Fruit fly (Drosophila melanogaster): Measurements from ENCODE around the gene CG31835.

Gene CG31835

DNA sequence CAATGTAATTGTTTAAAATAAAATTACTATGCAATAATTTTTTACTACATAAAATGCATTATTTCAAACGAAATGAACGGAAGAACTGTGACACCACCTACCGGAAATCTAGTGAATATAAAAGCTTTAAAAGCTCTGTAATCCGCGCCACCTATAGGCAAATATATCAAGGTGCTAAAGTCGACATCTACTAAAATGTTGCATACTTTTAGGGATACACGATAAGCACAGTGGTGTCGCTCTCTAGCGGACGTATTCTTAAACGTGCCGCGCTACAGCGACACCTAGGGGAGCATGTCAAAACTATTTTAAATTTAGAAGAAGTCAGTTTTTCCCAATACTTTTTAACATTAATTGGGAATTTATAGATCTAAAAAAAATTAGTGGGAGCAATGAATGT is 29.4 kb upstream of the CG31835 start (continued):
- peak; percentile 78 for TF ChIP-seq CG13123 (GFP tag; optimal IDR thresholded peaks at IDR 0.05)
- TF ChIP-seq cas (GFP tag; IDR thresholded peaks at IDR 0.05), result peak; percentile 49; the same call in 1 of the 2 replicates
- 0 out of 3 replicates have a peak, but pooled peaks have one; percentile 48 for TF ChIP-seq CG11695 (GFP tag; IDR thresholded peaks at IDR 0.05)
- no peak for TF ChIP-seq pros (GFP tag; optimal IDR thresholded peaks at IDR 0.05)
- TF ChIP-seq CG32772 (GFP tag; IDR thresholded peaks at IDR 0.05), result peak; percentile 77
- TF ChIP-seq CG2199 (GFP tag; IDR thresholded peaks at IDR 0.05), result peak; percentile 95
- peak; percentile 23 for TF ChIP-seq CG16815 (GFP tag; optimal IDR thresholded peaks at IDR 0.05)
- TF ChIP-seq gem (tag; optimal IDR thresholded peaks at IDR 0.05), result peak; percentile 69
- no peak for TF ChIP-seq CG14860 (GFP tag; IDR thresholded peaks at IDR 0.05; ENCODE audit: partially characterized antibody)
- peak; percentile 81 for TF ChIP-seq dysf (GFP tag; IDR thresholded peaks at IDR 0.05)
- no peak for TF ChIP-seq CG6254 (GFP tag; optimal IDR thresholded peaks at IDR 0.05)
- TF ChIP-seq tgo (GFP tag; IDR thresholded peaks at IDR 0.05), result peak; percentile 68
- TF ChIP-seq sim (GFP tag; IDR thresholded peaks at IDR 0.05), result no peak
- peak; percentile 23 for TF ChIP-seq CG31388 (GFP tag; optimal IDR thresholded peaks at IDR 0.05)
- peak; percentile 39 for TF ChIP-seq tx (GFP tag; optimal IDR thresholded peaks at IDR 0.05)
- TF ChIP-seq Pdp1 (GFP tag; optimal IDR thresholded peaks at IDR 0.05), result peak; percentile 72 to 84
- no peak; the same call in 2 of the 3 replicates for TF ChIP-seq z (GFP tag; IDR thresholded peaks at IDR 0.05)
- peak; percentile 36 for TF ChIP-seq CG8089 (GFP tag; optimal IDR thresholded peaks at IDR 0.05)
- no peak for TF ChIP-seq Eip74EF (GFP tag; optimal IDR thresholded peaks at IDR 0.05)
- TF ChIP-seq sug (tag; optimal IDR thresholded peaks at IDR 0.05), result peak; percentile 69
- no peak for TF ChIP-seq TFAM (GFP tag; optimal IDR thresholded peaks at IDR 0.05)
- peak; percentile 45 for TF ChIP-seq CG14014 (GFP tag; IDR thresholded peaks at IDR 0.05)
- peak; percentile 81 for TF ChIP-seq CG10959 (GFP tag; IDR thresholded peaks at IDR 0.05)
- no peak for TF ChIP-seq CG6683 (GFP tag; optimal IDR thresholded peaks at IDR 0.05)
- TF ChIP-seq fd96Cb (tag; optimal IDR thresholded peaks at IDR 0.05), result peak; percentile 58
- TF ChIP-seq Side (GFP tag; optimal IDR thresholded peaks at IDR 0.05), result peak; percentile 76
- peak; percentile 56 for TF ChIP-seq CG7271 (tag; optimal IDR thresholded peaks at IDR 0.05)
- TF ChIP-seq Spps (tag; optimal IDR thresholded peaks at IDR 0.05), result peak; percentile 16
- TF ChIP-seq sqz (GFP tag; optimal IDR thresholded peaks at IDR 0.05), result no peak
- TF ChIP-seq cad (GFP tag; optimal IDR thresholded peaks at IDR 0.05), result no peak
- peak; percentile 50 for TF ChIP-seq CG10209 (GFP tag; optimal IDR thresholded peaks at IDR 0.05)
- peak; percentile 89 for TF ChIP-seq CG7987 (GFP tag; optimal IDR thresholded peaks at IDR 0.05)
- peak; percentile 81 for TF ChIP-seq Hsf (GFP tag; optimal IDR thresholded peaks at IDR 0.05)
- peak; percentile 78; the same call in 2 of the 3 replicates for TF ChIP-seq otp (GFP tag; IDR thresholded peaks at IDR 0.05)
- no peak for TF ChIP-seq fru (optimal IDR thresholded peaks at IDR 0.05)
- TF ChIP-seq crol (GFP tag; IDR thresholded peaks at IDR 0.05), result no peak
- TF ChIP-seq B-H2 (GFP tag; optimal IDR thresholded peaks at IDR 0.05), result peak; percentile 65
- no peak for TF ChIP-seq CG17568 (GFP tag; optimal IDR thresholded peaks at IDR 0.05)
- no peak for TF ChIP-seq Hey (tag; optimal IDR thresholded peaks at IDR 0.05)
- TF ChIP-seq bcd (GFP tag; optimal IDR thresholded peaks at IDR 0.05), result peak; percentile 75
- TF ChIP-seq Doc2 (GFP tag; IDR thresholded peaks at IDR 0.05), result no peak
- peak; percentile 66 for TF ChIP-seq dmrt99B (tag; optimal IDR thresholded peaks at IDR 0.05)
- peak; percentile 82 for TF ChIP-seq CG4424 (GFP tag; optimal IDR thresholded peaks at IDR 0.05)
- no peak for TF ChIP-seq gce (GFP tag; IDR thresholded peaks at IDR 0.05)
- TF ChIP-seq peb (GFP tag; IDR thresholded peaks at IDR 0.05), result peak; percentile 40; the same call in 1 of the 2 replicates
- peak; percentile 78 for TF ChIP-seq CG4854 (GFP tag; optimal IDR thresholded peaks at IDR 0.05)
- no peak for TF ChIP-seq CG2202 (tag; optimal IDR thresholded peaks at IDR 0.05)
- TF ChIP-seq MESR4 (GFP tag; optimal IDR thresholded peaks at IDR 0.05), result no peak
- TF ChIP-seq lilli (GFP tag; optimal IDR thresholded peaks at IDR 0.05), result peak; percentile 76
- TF ChIP-seq CG15514 (GFP tag; optimal IDR thresholded peaks at IDR 0.05), result peak; percentile 66
- no peak for TF ChIP-seq CG1832 (GFP tag; optimal IDR thresholded peaks at IDR 0.05)
